Worm (Caenorhabditis elegans): ENCODE measurements around the gene asp-15.

DNA sequence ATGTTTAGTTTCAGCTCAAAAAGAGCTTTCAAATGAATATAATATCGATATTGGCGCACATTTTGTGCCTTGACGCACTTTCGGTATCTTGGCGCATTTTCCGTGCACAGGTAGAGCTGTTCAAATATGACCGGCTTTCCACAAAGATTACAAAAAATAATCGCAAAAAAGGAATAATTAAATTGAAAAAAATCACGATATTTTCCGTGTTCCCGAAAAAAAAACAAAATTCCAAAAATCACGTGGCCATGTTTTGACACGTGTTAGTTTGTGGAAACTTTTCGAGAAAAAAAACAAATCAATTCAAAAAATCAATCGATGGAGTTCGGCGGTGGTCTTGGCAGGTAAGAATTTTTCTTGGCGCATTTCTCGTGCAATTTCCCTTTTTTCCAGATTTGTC lies 18.5 kb downstream of the asp-15 start, which contains the start of gene Y39B6A.25:
- TF ChIP-seq egl-27 (tag; optimal IDR thresholded peaks at IDR 0.05) (no peak), gmeb-1 (tag; optimal IDR thresholded peaks at IDR 0.05) (no peak), lin-11 (tag; optimal IDR thresholded peaks at IDR 0.05) (no peak), C34F6.9 (tag; optimal IDR thresholded peaks at IDR 0.05) (no peak), fos-1 (tag; optimal IDR thresholded peaks at IDR 0.05) (no peak), nhr-11 (tag; optimal IDR thresholded peaks at IDR 0.05) (no peak), unc-62 (GFP tag; optimal IDR thresholded peaks at IDR 0.05) (no peak), lsy-2 (tag; optimal IDR thresholded peaks at IDR 0.05) (no peak), lin-13 (GFP tag; optimal IDR thresholded peaks at IDR 0.05) (no peak), nhr-6 (tag; optimal IDR thresholded peaks at IDR 0.05) (no peak), nhr-237 (tag; optimal IDR thresholded peaks at IDR 0.05) (no peak)
